Fruit fly (Drosophila melanogaster) whole organism, embryonic: ENCODE results near the gene Sf3b6.
A peak's percentile ranks its signal among the peaks of the same experiment; 100 is the strongest.

ENCODE experiments used
- Aef1 ChIP-seq: fragments of 200-800 bp; sonication (Bioruptor generic); IDR thresholded peaks from 3 replicates; pipeline ENCODE4 v1.3.6; 2022; ENCODE audit warnings: missing biosample characterization, missing genetic modification characterization
- Bdp1 ChIP-seq: fragments of 200-800 bp; sonication (Bioruptor generic); optimal IDR thresholded peaks from 3 replicates; lab custom pipeline; 2016; ENCODE audit warnings: missing biosample characterization, missing genetic modification characterization
- CG10431 ChIP-seq: fragments of 200-800 bp; sonication (Bioruptor generic); optimal IDR thresholded peaks from 3 replicates; lab custom pipeline; 2018; ENCODE audit warnings: missing biosample characterization, mild to moderate bottlenecking, missing genetic modification characterization
- CG10979 ChIP-seq: fragments of 200-800 bp; sonication (Bioruptor generic); optimal IDR thresholded peaks from 2 replicates; lab custom pipeline; 2018; ENCODE audit warnings: missing biosample characterization, mild to moderate bottlenecking, missing genetic modification characterization, moderate library complexity
- CG12659 ChIP-seq: fragments of 200-800 bp; sonication (Bioruptor generic); optimal IDR thresholded peaks from 3 replicates; lab custom pipeline; 2017; ENCODE audit warnings: mild to moderate bottlenecking, missing biosample characterization, missing genetic modification reagents, missing genetic modification characterization
- CG12769 ChIP-seq: fragments of 200-800 bp; sonication (Bioruptor generic); optimal IDR thresholded peaks from 2 replicates; lab custom pipeline; 2019; ENCODE audit warnings: missing biosample characterization, mild to moderate bottlenecking, missing genetic modification characterization, moderate library complexity
- CG14050 ChIP-seq: fragments of 200-800 bp; sonication (Bioruptor generic); IDR thresholded peaks from 3 replicates; pipeline ENCODE4 v1.3.6; 2022; ENCODE audit warnings: missing biosample characterization, missing genetic modification characterization
- CG14710 ChIP-seq: fragments of 200-800 bp; sonication (Bioruptor generic); optimal IDR thresholded peaks from 3 replicates; lab custom pipeline; 2019; ENCODE audit warnings: missing biosample characterization, mild to moderate bottlenecking, missing genetic modification characterization, moderate library complexity
- CG15479 ChIP-seq: fragments of 200-800 bp; sonication (Bioruptor generic); optimal IDR thresholded peaks from 3 replicates; lab custom pipeline; 2019; ENCODE audit warnings: missing biosample characterization, mild to moderate bottlenecking, missing genetic modification characterization, moderate library complexity
- CG1602 ChIP-seq: fragments of 200-800 bp; sonication (Bioruptor generic); optimal IDR thresholded peaks from 3 replicates; lab custom pipeline; 2016; ENCODE audit warnings: missing biosample characterization, missing genetic modification characterization
- CG17829 ChIP-seq: fragments of 200-800 bp; optimal IDR thresholded peaks from 2 replicates; lab custom pipeline; 2019; ENCODE audit warnings: missing biosample characterization, mild to moderate bottlenecking, missing genetic modification characterization, moderate library complexity
- CG6254 ChIP-seq: fragments of 200-800 bp; sonication (Bioruptor generic); optimal IDR thresholded peaks from 3 replicates; lab custom pipeline; 2017; ENCODE audit warnings: mild to moderate bottlenecking, missing biosample characterization, missing genetic modification reagents, missing genetic modification characterization
- CG6272 ChIP-seq: fragments of 200-800 bp; sonication (Bioruptor generic); IDR thresholded peaks from 2 replicates; pipeline ENCODE4 v1.3.6; 2022; ENCODE audit warnings: missing biosample characterization, missing genetic modification characterization
- CG6683 ChIP-seq: fragments of 200-800 bp; sonication (Bioruptor generic); optimal IDR thresholded peaks from 2 replicates; lab custom pipeline; 2017; ENCODE audit warnings: missing biosample characterization, mild to moderate bottlenecking, missing genetic modification characterization, missing genetic modification reagents
- CG7372 ChIP-seq: fragments of 200-800 bp; sonication (Bioruptor generic); IDR thresholded peaks from 2 replicates; pipeline ENCODE4 v1.3.6; 2022; ENCODE audit warnings: missing biosample characterization, missing genetic modification characterization
- CG7839 ChIP-seq: fragments of 200-800 bp; sonication (Bioruptor generic); optimal IDR thresholded peaks from 3 replicates; lab custom pipeline; 2018; ENCODE audit warnings: missing biosample characterization, mild to moderate bottlenecking, missing genetic modification characterization, moderate library complexity
- CG9727 ChIP-seq: fragments of 200-800 bp; sonication (Bioruptor generic); optimal IDR thresholded peaks from 3 replicates; lab custom pipeline; 2017; ENCODE audit warnings: missing biosample characterization, mild to moderate bottlenecking, missing genetic modification characterization
- D19A ChIP-seq: fragments of 200-800 bp; optimal IDR thresholded peaks from 3 replicates; lab custom pipeline; 2019; ENCODE audit warnings: missing biosample characterization, mild to moderate bottlenecking, missing genetic modification characterization, moderate library complexity
- D19B ChIP-seq: fragments of 200-800 bp; sonication (Bioruptor generic); optimal IDR thresholded peaks from 2 replicates; lab custom pipeline; 2017; ENCODE audit warnings: missing biosample characterization, mild to moderate bottlenecking, missing genetic modification characterization
- Dfd ChIP-seq, 2 experiments: fragments of >200 bp; optimal IDR thresholded peaks; 2 replicates each; lab custom pipeline; 2017; ENCODE audit warnings: missing biosample characterization in 2 of 2, missing genetic modification characterization in 2 of 2
- Doc2 ChIP-seq: fragments of 200-800 bp; sonication (Bioruptor generic); IDR thresholded peaks from 2 replicates; pipeline ENCODE4 v1.3.6; 2022; ENCODE audit warnings: missing biosample characterization, missing genetic modification characterization
- Dref ChIP-seq: fragments of 200-800 bp; sonication (Bioruptor generic); IDR thresholded peaks from 2 replicates; pipeline ENCODE4 v1.3.6; 2022; ENCODE audit warnings: missing biosample characterization, missing genetic modification characterization
- Eip74EF ChIP-seq, 2 experiments: fragments of 200-800 bp in 1 of 2; fragments of >200 bp in 1 of 2; sonication (Bioruptor generic) in 1 of 2; optimal IDR thresholded peaks; 2 replicates each; lab custom pipeline; 2017 to 2019; ENCODE audit warnings: missing biosample characterization in 2 of 2, missing genetic modification characterization in 2 of 2, mild to moderate bottlenecking in 1 of 2, moderate library complexity in 1 of 2
- HLH4C ChIP-seq: fragments of 200-800 bp; sonication (Bioruptor generic); IDR thresholded peaks from 3 replicates; pipeline ENCODE4 v1.3.6; 2022; ENCODE audit warnings: missing biosample characterization, missing genetic modification characterization; ENCODE audit not compliant: partially characterized antibody
- Hsf ChIP-seq: fragments of 200-800 bp; sonication (Bioruptor generic); optimal IDR thresholded peaks from 3 replicates; lab custom pipeline; 2016; ENCODE audit warnings: missing biosample characterization, missing genetic modification characterization
- Mad ChIP-seq: fragments of 200-800 bp; sonication (Bioruptor generic); optimal IDR thresholded peaks from 2 replicates; lab custom pipeline; 2016; ENCODE audit warnings: missing biosample characterization, missing genetic modification characterization
- Max ChIP-seq: fragments of 200-800 bp; sonication (Bioruptor generic); optimal IDR thresholded peaks from 2 replicates; lab custom pipeline; 2016; ENCODE audit warnings: missing biosample characterization, mild to moderate bottlenecking, missing genetic modification characterization
- Stat92E ChIP-seq, 3 experiments: fragments of >200 bp in 2 of 3; fragments of 200-800 bp in 1 of 3; sonication (Bioruptor generic) in 1 of 3; optimal IDR thresholded peaks; 2 replicates each; lab custom pipeline; 2017 to 2019; ENCODE audit warnings: missing biosample characterization in 3 of 3, missing genetic modification characterization in 3 of 3, mild to moderate bottlenecking in 1 of 3, moderate library complexity in 1 of 3
- az2 ChIP-seq: fragments of 200-800 bp; sonication (Bioruptor generic); optimal IDR thresholded peaks from 3 replicates; lab custom pipeline; 2016; ENCODE audit warnings: missing biosample characterization, missing genetic modification characterization
- bab2 ChIP-seq: fragments of 200-800 bp; sonication (Bioruptor generic); optimal IDR thresholded peaks from 2 replicates; lab custom pipeline; 2016; ENCODE audit warnings: missing biosample characterization, missing genetic modification characterization
- bcd ChIP-seq: fragments of 200-800 bp; sonication (Bioruptor generic); optimal IDR thresholded peaks from 2 replicates; lab custom pipeline; 2017; ENCODE audit warnings: missing biosample characterization, mild to moderate bottlenecking, missing genetic modification characterization
- bsh ChIP-seq, 2 experiments: fragments of 200-800 bp; sonication (Bioruptor generic); optimal IDR thresholded peaks; 2 replicates each; lab custom pipeline; 2017 to 2018; ENCODE audit warnings: mild to moderate bottlenecking in 2 of 2, missing biosample characterization in 2 of 2, missing genetic modification characterization in 2 of 2, moderate library complexity in 1 of 2
- cas ChIP-seq: fragments of 200-800 bp; sonication (Bioruptor generic); IDR thresholded peaks from 2 replicates; pipeline ENCODE4 v1.3.6; 2022; ENCODE audit warnings: missing biosample characterization, missing genetic modification characterization
- cg ChIP-seq: fragments of 200-800 bp; sonication (Bioruptor generic); optimal IDR thresholded peaks from 3 replicates; lab custom pipeline; 2019; ENCODE audit warnings: missing biosample characterization, mild to moderate bottlenecking, missing genetic modification characterization, moderate library complexity
- dmrt99B ChIP-seq: fragments of 200-800 bp; sonication (Bioruptor generic); optimal IDR thresholded peaks from 2 replicates; lab custom pipeline; 2018; ENCODE audit warnings: missing biosample characterization, mild to moderate bottlenecking, missing genetic modification characterization, moderate library complexity
- dpn ChIP-seq, 2 experiments: fragments of 200-800 bp; sonication (Bioruptor generic); optimal IDR thresholded peaks; 3 replicates each; lab custom pipeline; 2016; ENCODE audit warnings: missing biosample characterization in 2 of 2, missing genetic modification characterization in 2 of 2
- exex ChIP-seq: fragments of 200-800 bp; sonication (Bioruptor generic); optimal IDR thresholded peaks from 4 replicates; lab custom pipeline; 2018; ENCODE audit warnings: missing biosample characterization, mild to moderate bottlenecking, missing genetic modification characterization, moderate library complexity
- fru ChIP-seq: fragments of >200 bp; optimal IDR thresholded peaks from 2 replicates; lab custom pipeline; 2017
- gcm ChIP-seq: fragments of 200-800 bp; sonication (Bioruptor generic); optimal IDR thresholded peaks from 2 replicates; lab custom pipeline; 2019; ENCODE audit warnings: missing biosample characterization, mild to moderate bottlenecking, missing genetic modification characterization, moderate library complexity
- gcm2 ChIP-seq: fragments of 200-800 bp; sonication (Bioruptor generic); optimal IDR thresholded peaks from 2 replicates; lab custom pipeline; 2016; ENCODE audit warnings: missing biosample characterization, missing genetic modification characterization
- her ChIP-seq: fragments of 200-800 bp; sonication (Bioruptor generic); optimal IDR thresholded peaks from 2 replicates; lab custom pipeline; 2016; ENCODE audit warnings: missing biosample characterization, missing genetic modification characterization
- klu ChIP-seq: fragments of 200-800 bp; sonication (Bioruptor generic); IDR thresholded peaks from 2 replicates; pipeline ENCODE4 v1.3.6; 2022; ENCODE audit warnings: missing biosample characterization, missing genetic modification characterization
- knrl ChIP-seq: fragments of 200-800 bp; sonication (Bioruptor generic); IDR thresholded peaks from 3 replicates; pipeline ENCODE4 v1.3.6; 2022; ENCODE audit warnings: missing biosample characterization, missing genetic modification characterization; ENCODE audit not compliant: partially characterized antibody
- lmd ChIP-seq: fragments of 200-800 bp; sonication (Bioruptor generic); IDR thresholded peaks from 2 replicates; pipeline ENCODE4 v1.3.6; 2022; ENCODE audit warnings: missing biosample characterization, missing genetic modification characterization
- mld ChIP-seq: fragments of 200-800 bp; sonication (Bioruptor generic); IDR thresholded peaks from 3 replicates; pipeline ENCODE4 v1.3.6; 2022; ENCODE audit warnings: missing biosample characterization, missing genetic modification characterization; ENCODE audit not compliant: partially characterized antibody
- slbo ChIP-seq: fragments of 200-800 bp; sonication (Bioruptor generic); IDR thresholded peaks from 2 replicates; pipeline ENCODE4 v1.3.6; 2022; ENCODE audit warnings: missing biosample characterization, missing genetic modification characterization
- slp2 ChIP-seq: fragments of 200-800 bp; sonication (Bioruptor generic); optimal IDR thresholded peaks from 2 replicates; lab custom pipeline; 2016; ENCODE audit warnings: missing biosample characterization, missing genetic modification characterization
- sr ChIP-seq: fragments of 200-800 bp; sonication (Bioruptor generic); IDR thresholded peaks from 3 replicates; pipeline ENCODE4 v1.3.6; 2022; ENCODE audit warnings: missing biosample characterization, missing genetic modification characterization
- vfl ChIP-seq: fragments of 200-800 bp; sonication (Bioruptor generic); optimal IDR thresholded peaks from 2 replicates; lab custom pipeline; 2016; ENCODE audit warnings: missing biosample characterization, missing genetic modification characterization
- vnd ChIP-seq: fragments of 200-800 bp; sonication (Bioruptor generic); IDR thresholded peaks from 3 replicates; pipeline ENCODE4 v1.3.6; 2022; ENCODE audit warnings: missing biosample characterization, missing genetic modification characterization; ENCODE audit not compliant: partially characterized antibody

Sf3b6 gene

dm6 chr3L:6173826-6174255 is 19.1 kb downstream of the Sf3b6 start, which contains the start of the genes fmt and CG7376 (continued):
- TF ChIP-seq CG17829 (tag; lab: Kevin White, UChicago) (peak; percentile 69), Mad (GFP tag; lab: Kevin White, UChicago) (no peak), CG7839 (tag; lab: Kevin White, UChicago) (no peak), Max (GFP tag; lab: Kevin White, UChicago) (peak; percentile 63), slp2 (GFP tag; lab: Kevin White, UChicago) (no peak), vnd (peak; percentile 84), CG15479 (peak; percentile 36), HLH4C (GFP tag; lab: Robert Waterston, UW) (peak; percentile 95), CG10431 (GFP tag; lab: Kevin White, UChicago) (no peak), CG6254 (GFP tag; lab: Kevin White, UChicago) (no peak), her (GFP tag; lab: Kevin White, UChicago) (no peak), dpn (GFP tag; optimal IDR thresholded peaks at IDR 0.05; lab: Kevin White, UChicago) (peak in 1 of 2 experiments; percentile 42), CG14050 (GFP tag; lab: Robert Waterston, UW) (no peak), Dref (peak; percentile 88), gcm2 (GFP tag; lab: Kevin White, UChicago) (no peak), Dfd (GFP tag; optimal IDR thresholded peaks at IDR 0.05; lab: Kevin White, UChicago) (no peak), CG10979 (tag; lab: Kevin White, UChicago) (peak; percentile 30), Hsf (GFP tag; lab: Kevin White, UChicago) (peak; percentile 20), slbo (GFP tag; lab: Robert Waterston, UW) (peak; percentile 61), CG12769 (no peak), mld (GFP tag; lab: Robert Waterston, UW) (peak; percentile 61; the same call in 2 of the 3 replicates), CG6272 (no peak), CG7372 (no peak), sr (no peak), az2 (GFP tag; lab: Kevin White, UChicago) (peak; percentile 7), dmrt99B (tag; lab: Kevin White, UChicago) (no peak), gcm (GFP tag; lab: Kevin White, UChicago) (no peak), fru (lab: Kevin White, UChicago) (no peak), bab2 (no peak), D19A (tag; lab: Kevin White, UChicago) (no peak), bcd (GFP tag; lab: Kevin White, UChicago) (no peak), lmd (GFP tag; lab: Robert Waterston, UW) (no peak), D19B (GFP tag; lab: Kevin White, UChicago) (no peak), Bdp1 (GFP tag; lab: Kevin White, UChicago) (no peak), cg (GFP tag; lab: Kevin White, UChicago) (no peak), Eip74EF (GFP tag; optimal IDR thresholded peaks at IDR 0.05; lab: Kevin White, UChicago) (no peak), klu (GFP tag; lab: Robert Waterston, UW) (no peak), CG1602 (peak; percentile 10), Stat92E (GFP tag; optimal IDR thresholded peaks at IDR 0.05; lab: Kevin White, UChicago) (peak in 1 of 3 experiments; percentile 64), CG12659 (GFP tag; lab: Kevin White, UChicago) (peak; percentile 80), cas (GFP tag; lab: Robert Waterston, UW) (no peak), knrl (GFP tag; lab: Robert Waterston, UW) (peak; percentile 76), CG6683 (GFP tag; lab: Kevin White, UChicago) (no peak), bsh (GFP tag; optimal IDR thresholded peaks at IDR 0.05; lab: Kevin White, UChicago) (no peak), Aef1 (no peak), Doc2 (GFP tag; lab: Robert Waterston, UW) (no peak), exex (tag; lab: Kevin White, UChicago) (no peak), CG14710 (tag; lab: Kevin White, UChicago) (peak; percentile 83), CG9727 (no peak), vfl (GFP tag; lab: Kevin White, UChicago) (no peak)
